Worm (Caenorhabditis elegans) whole organism, mixed stage, embryonic: ENCODE data around the gene srr-8.

ENCODE experiments used
- M03D4.4 ChIP-seq: sonication (generic microtip); optimal IDR thresholded peaks from 2 replicates; lab custom pipeline; 2017; ENCODE audit warnings: mild to moderate bottlenecking, missing genetic modification characterization, missing compliant biosample characterization
- bed-3 ChIP-seq: fragments of 200-800 bp; sonication (Bioruptor generic); optimal IDR thresholded peaks from 3 replicates; lab custom pipeline; 2018; ENCODE audit warnings: mild to moderate bottlenecking, missing genetic modification characterization, moderate library complexity, missing compliant biosample characterization
- ceh-39 ChIP-seq: fragments of 150-350 bp; optimal IDR thresholded peaks from 2 replicates; lab custom pipeline; 2014; ENCODE audit warnings: missing biosample characterization, missing genetic modification characterization
- ceh-83 ChIP-seq: fragments of 200-800 bp; sonication (Bioruptor generic); optimal IDR thresholded peaks from 2 replicates; lab custom pipeline; 2018; ENCODE audit warnings: mild to moderate bottlenecking, missing genetic modification characterization, missing compliant biosample characterization
- ces-1 ChIP-seq: fragments of 150-350 bp; optimal IDR thresholded peaks from 2 replicates; lab custom pipeline; 2014; ENCODE audit warnings: missing biosample characterization, missing genetic modification reagents, missing genetic modification characterization
- cnd-1 ChIP-seq: fragments of 200-800 bp; sonication (Bioruptor generic); optimal IDR thresholded peaks from 2 replicates; lab custom pipeline; 2018; ENCODE audit warnings: mild to moderate bottlenecking, missing genetic modification characterization, missing compliant biosample characterization
- elt-1 ChIP-seq: sonication (generic microtip); optimal IDR thresholded peaks from 2 replicates; lab custom pipeline; 2017; ENCODE audit warnings: missing genetic modification characterization, mild to moderate bottlenecking, missing compliant biosample characterization, antibody characterized with exemption, moderate library complexity, borderline replicate concordance; ENCODE audit not compliant: insufficient read depth
- flh-1 ChIP-seq: fragments of 200-800 bp; sonication (Bioruptor generic); optimal IDR thresholded peaks from 2 replicates; lab custom pipeline; 2018; ENCODE audit warnings: mild to moderate bottlenecking, missing genetic modification characterization, moderate library complexity, missing compliant biosample characterization
- ham-2 ChIP-seq: fragments of 200-800 bp; sonication (Bioruptor generic); optimal IDR thresholded peaks from 2 replicates; lab custom pipeline; 2018; ENCODE audit warnings: mild to moderate bottlenecking, missing genetic modification characterization, missing compliant biosample characterization
- hlh-1 ChIP-seq: fragments of 150-350 bp; optimal IDR thresholded peaks from 2 replicates; lab custom pipeline; 2014; ENCODE audit warnings: missing biosample characterization, missing genetic modification reagents, missing genetic modification characterization
- lin-13 ChIP-seq: fragments of 150-350 bp; optimal IDR thresholded peaks from 2 replicates; lab custom pipeline; 2014; ENCODE audit warnings: missing biosample characterization, missing genetic modification characterization
- lin-32 ChIP-seq: fragments of 200-800 bp; sonication (Bioruptor generic); optimal IDR thresholded peaks from 2 replicates; lab custom pipeline; 2018; ENCODE audit warnings: mild to moderate bottlenecking, missing genetic modification characterization, missing compliant biosample characterization
- lsy-2 ChIP-seq: fragments of 150-350 bp; optimal IDR thresholded peaks from 2 replicates; lab custom pipeline; 2014; ENCODE audit warnings: missing biosample characterization, missing genetic modification characterization
- mep-1 ChIP-seq: fragments of 150-350 bp; optimal IDR thresholded peaks from 2 replicates; lab custom pipeline; 2017; ENCODE audit warnings: missing biosample characterization, missing genetic modification reagents, missing genetic modification characterization, inconsistent platforms
- mls-2 ChIP-seq: sonication (generic microtip); optimal IDR thresholded peaks from 2 replicates; lab custom pipeline; 2016; ENCODE audit warnings: mild to moderate bottlenecking, missing genetic modification characterization, moderate library complexity, missing compliant biosample characterization
- nhr-12 ChIP-seq: fragments of 150-350 bp; optimal IDR thresholded peaks from 2 replicates; lab custom pipeline; 2014; ENCODE audit warnings: missing biosample characterization, missing genetic modification characterization
- nhr-2 ChIP-seq: fragments of 150-350 bp; optimal IDR thresholded peaks from 2 replicates; lab custom pipeline; 2014; ENCODE audit warnings: missing biosample characterization, missing genetic modification characterization
- nhr-237 ChIP-seq: fragments of 150-350 bp; optimal IDR thresholded peaks from 2 replicates; lab custom pipeline; 2014; ENCODE audit warnings: missing biosample characterization, missing genetic modification characterization
- nhr-28 ChIP-seq: fragments of 150-350 bp; optimal IDR thresholded peaks from 2 replicates; lab custom pipeline; 2014; ENCODE audit warnings: missing biosample characterization, missing genetic modification characterization
- nhr-76 ChIP-seq: sonication (generic microtip); optimal IDR thresholded peaks from 2 replicates; lab custom pipeline; 2017; ENCODE audit warnings: missing biosample characterization, missing genetic modification characterization
- pha-4 ChIP-seq: fragments of 150-350 bp; optimal IDR thresholded peaks from 2 replicates; lab custom pipeline; 2018; ENCODE audit warnings: missing biosample characterization, missing genetic modification reagents, missing genetic modification characterization
- sem-2 ChIP-seq: fragments of 200-800 bp; sonication (Bioruptor generic); optimal IDR thresholded peaks from 2 replicates; lab custom pipeline; 2018; ENCODE audit warnings: mild to moderate bottlenecking, missing genetic modification characterization, missing compliant biosample characterization
- snpc-4 ChIP-seq: fragments of 150-350 bp; optimal IDR thresholded peaks from 2 replicates; lab custom pipeline; 2014; ENCODE audit warnings: missing biosample characterization, missing genetic modification characterization
- sptf-1 ChIP-seq: sonication (generic microtip); optimal IDR thresholded peaks from 2 replicates; lab custom pipeline; 2017; ENCODE audit warnings: mild to moderate bottlenecking, missing genetic modification characterization, moderate library complexity, missing compliant biosample characterization
- tbx-8 ChIP-seq: fragments of 200-800 bp; sonication (Bioruptor generic); optimal IDR thresholded peaks from 2 replicates; lab custom pipeline; 2018; ENCODE audit warnings: mild to moderate bottlenecking, missing genetic modification characterization, moderate library complexity, missing compliant biosample characterization
- unc-120 ChIP-seq: sonication (generic microtip); optimal IDR thresholded peaks from 2 replicates; lab custom pipeline; 2017; ENCODE audit warnings: missing genetic modification characterization, missing compliant biosample characterization; ENCODE audit not compliant: poor library complexity, severe bottlenecking
- unc-39 ChIP-seq: fragments of 150-350 bp; optimal IDR thresholded peaks from 2 replicates; lab custom pipeline; 2014; ENCODE audit warnings: missing biosample characterization, missing genetic modification characterization
- unc-62 ChIP-seq: fragments of 150-350 bp; optimal IDR thresholded peaks from 2 replicates; lab custom pipeline; 2014; ENCODE audit warnings: missing biosample characterization, missing genetic modification reagents, missing genetic modification characterization
- zip-8 ChIP-seq: fragments of 150-350 bp; optimal IDR thresholded peaks from 2 replicates; lab custom pipeline; 2014; ENCODE audit warnings: missing biosample characterization, missing genetic modification characterization

The srr-8 gene

DNA sequence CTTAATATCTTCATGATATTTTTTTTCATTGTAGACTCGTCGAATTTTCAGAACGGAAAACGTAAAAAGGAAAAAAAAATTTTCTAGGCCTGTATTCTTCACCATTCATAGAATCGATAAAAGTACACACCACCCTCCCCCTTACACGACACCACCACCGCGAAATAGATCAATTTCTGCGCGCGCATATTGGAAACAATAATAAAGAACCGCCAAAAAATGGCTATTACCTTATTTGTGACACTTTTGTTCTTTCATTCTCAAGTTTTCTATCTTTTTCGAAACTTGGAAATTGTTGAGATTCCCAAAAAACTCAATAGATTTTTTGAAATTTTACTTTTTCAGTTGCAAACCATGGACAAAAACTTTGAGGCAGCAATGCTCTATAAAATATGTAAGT is 26.3 kb upstream of the srr-8 start, which contains the start of gene F26G5.1:
F26G5.1 (plus strand) TSS at position 339 of the 400 bp plus-strand sequence.
- TF ChIP-seq tbx-8 (GFP tag; lab: Kevin White, UChicago) (no peak), nhr-2 (no peak), M03D4.4 (tag; lab: Kevin White, UChicago) (no peak)

DNA sequence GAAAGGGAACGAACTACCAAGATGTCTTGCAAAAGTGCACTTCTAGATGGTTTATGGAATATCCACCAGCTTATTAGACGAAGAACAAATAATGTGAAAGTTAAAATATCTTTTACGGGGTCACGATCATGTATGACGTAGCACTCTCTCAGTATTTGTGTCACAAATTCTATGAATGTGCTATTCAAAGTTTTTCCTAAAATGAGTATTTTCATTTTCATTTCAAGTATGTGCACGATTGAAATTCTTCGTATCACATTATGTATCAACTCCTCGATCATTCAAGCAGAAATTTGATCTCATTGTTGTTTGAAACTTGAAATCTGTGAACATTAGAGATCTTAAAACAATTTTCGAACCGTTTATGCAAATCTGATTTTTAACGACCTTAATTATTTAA is 23.9 kb upstream of the srr-8 start:
- TF ChIP-seq tbx-8 (GFP tag; lab: Kevin White, UChicago) (no peak), M03D4.4 (tag; lab: Kevin White, UChicago) (no peak), lsy-2 (tag; lab: Kevin White, UChicago) (no peak), nhr-2 (no peak), elt-1 (no peak), nhr-12 (no peak), lin-32 (no peak), zip-8 (tag; lab: Kevin White, UChicago) (no peak), pha-4 (tag; lab: Kevin White, UChicago) (no peak)

DNA sequence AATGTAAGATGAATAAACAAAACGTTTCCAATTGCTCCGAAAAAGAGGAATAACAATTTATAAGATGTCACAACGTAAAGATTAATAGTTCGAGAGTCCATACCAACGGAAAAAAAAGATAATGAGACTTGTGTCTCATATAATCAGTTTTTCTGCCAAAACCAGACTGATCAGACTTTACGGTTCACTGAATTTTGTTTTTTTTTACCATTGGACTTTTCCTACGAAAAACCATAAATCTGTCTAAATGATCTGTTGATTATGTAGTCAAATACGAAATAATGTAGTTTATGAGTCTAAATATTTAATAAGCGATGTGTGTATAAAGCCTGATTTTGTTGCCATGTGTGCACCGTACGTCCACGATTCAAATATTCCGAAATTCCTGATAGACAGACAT is 22.4 kb upstream of the srr-8 start, which contains the start of gene srsx-11:
srsx-11 (minus strand) TSS at position 101 of the 400 bp plus-strand sequence.
- TF ChIP-seq unc-39 (tag; lab: Kevin White, UChicago) (no peak), unc-62 (GFP tag; lab: Kevin White, UChicago) (no peak), ham-2 (no peak), hlh-1 (tag; lab: Kevin White, UChicago) (no peak), nhr-12 (no peak), nhr-237 (tag; lab: Kevin White, UChicago) (no peak), lin-13 (tag; lab: Kevin White, UChicago) (no peak), pha-4 (tag; lab: Kevin White, UChicago) (no peak), M03D4.4 (tag; lab: Kevin White, UChicago) (no peak), mep-1 (tag; lab: Kevin White, UChicago) (no peak), snpc-4 (no peak), cnd-1 (tag; lab: Kevin White, UChicago) (no peak), ceh-83 (GFP tag; lab: Kevin White, UChicago) (no peak)

DNA sequence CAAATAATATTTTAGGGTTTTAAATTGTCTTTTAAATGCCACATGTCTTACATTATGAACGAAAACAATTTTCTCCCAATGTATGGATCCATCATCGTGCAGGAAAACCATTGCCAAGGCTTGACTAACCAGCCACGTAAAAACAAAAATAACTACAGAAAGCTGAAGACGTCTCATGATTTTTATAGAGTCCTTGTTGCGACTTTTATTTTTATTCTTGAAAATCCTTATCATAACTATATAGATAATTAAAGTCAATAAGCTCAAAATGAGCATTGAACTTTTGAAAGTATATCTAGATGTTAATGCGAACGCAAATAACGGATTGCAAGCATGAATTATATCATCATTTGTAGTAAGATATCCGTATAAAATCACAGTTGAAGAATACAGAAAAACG is 21.4 kb upstream of the srr-8 start:
- no peak for TF ChIP-seq snpc-4
- TF ChIP-seq mep-1 (tag; lab: Kevin White, UChicago), result no peak
- TF ChIP-seq ces-1 (GFP tag; lab: Kevin White, UChicago), result no peak
- no peak for TF ChIP-seq ceh-39 (tag; lab: Kevin White, UChicago)
- TF ChIP-seq flh-1 (GFP tag; lab: Kevin White, UChicago), result no peak
- TF ChIP-seq bed-3, result no peak
- no peak for TF ChIP-seq nhr-28 (tag; lab: Kevin White, UChicago)
- TF ChIP-seq ceh-83 (GFP tag; lab: Kevin White, UChicago), result no peak
- no peak for TF ChIP-seq sptf-1 (tag; lab: Kevin White, UChicago)
- no peak for TF ChIP-seq unc-120 (tag; lab: Kevin White, UChicago)

DNA sequence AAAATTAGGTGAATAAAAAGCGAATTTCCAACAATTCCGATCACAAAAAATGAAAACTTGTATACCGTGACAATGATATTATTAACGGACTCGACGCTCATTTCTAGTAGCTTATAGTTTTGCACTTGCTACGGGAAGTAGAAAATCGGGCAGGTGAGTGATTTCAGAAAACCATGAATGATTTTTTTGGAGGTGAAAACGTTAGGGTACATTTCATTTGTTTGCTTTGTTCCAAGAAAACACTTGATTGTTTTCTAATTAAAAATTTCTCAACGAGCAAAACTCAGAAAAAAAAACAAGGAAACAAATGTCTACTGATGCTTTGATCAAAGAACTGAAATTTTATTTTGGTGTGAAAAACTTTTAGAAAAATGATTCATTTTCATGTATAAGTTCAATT is 20.6 kb upstream of the srr-8 start, which contains the start of gene srsx-12:
srsx-12 (minus strand) TSS at position 101 of the 400 bp plus-strand sequence.
- TF ChIP-seq ham-2, result no peak
- no peak for TF ChIP-seq lsy-2 (tag; lab: Kevin White, UChicago)
- TF ChIP-seq nhr-237 (tag; lab: Kevin White, UChicago), result no peak
- TF ChIP-seq ceh-39 (tag; lab: Kevin White, UChicago), result no peak
- TF ChIP-seq nhr-2, result no peak
- TF ChIP-seq lin-32, result no peak
- no peak for TF ChIP-seq bed-3
- no peak for TF ChIP-seq unc-39 (tag; lab: Kevin White, UChicago)
- no peak for TF ChIP-seq sem-2 (GFP tag; lab: Kevin White, UChicago)
- TF ChIP-seq snpc-4, result no peak
- TF ChIP-seq flh-1 (GFP tag; lab: Kevin White, UChicago), result no peak

DNA sequence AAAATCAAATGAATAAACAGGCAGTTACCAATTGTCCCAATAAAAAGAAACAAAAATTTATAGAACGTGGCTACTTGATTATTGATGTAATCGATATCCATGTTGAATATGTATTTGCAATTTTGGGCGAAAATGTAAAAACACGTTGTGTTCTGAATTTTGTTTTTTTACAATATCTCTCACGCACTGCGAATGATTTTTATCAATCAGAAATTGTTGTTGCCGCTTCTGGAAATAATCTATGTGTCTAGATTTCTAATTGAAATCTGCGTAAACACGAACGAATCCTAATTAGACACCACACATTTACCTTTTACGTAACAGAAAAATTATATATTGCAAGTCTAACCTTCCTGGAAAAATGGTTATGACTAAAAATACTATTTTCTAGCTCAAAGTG is 18.4 kb upstream of the srr-8 start, which contains the start of gene srsx-13:
srsx-13 (minus strand) TSS at position 101 of the 400 bp plus-strand sequence.
- no peak for TF ChIP-seq mls-2
- TF ChIP-seq mep-1 (tag; lab: Kevin White, UChicago), result no peak
- no peak for TF ChIP-seq tbx-8 (GFP tag; lab: Kevin White, UChicago)
- TF ChIP-seq nhr-76 (tag; lab: Kevin White, UChicago), result no peak
- no peak for TF ChIP-seq flh-1 (GFP tag; lab: Kevin White, UChicago)
